Fruit fly (Drosophila melanogaster) whole organism, embryonic: ENCODE measurements around the gene CG18586.

Experiments used
- Bteb2 ChIP-seq: fragments of 200-800 bp; sonication (Bioruptor generic); optimal IDR thresholded peaks from 2 replicates; lab custom pipeline; 2016; ENCODE audit warnings: missing biosample characterization, missing genetic modification characterization
- CG11695 ChIP-seq: fragments of 200-800 bp; sonication (Bioruptor generic); IDR thresholded peaks from 3 replicates; pipeline ENCODE4 v1.3.6; 2022; ENCODE audit warnings: missing biosample characterization, missing genetic modification characterization
- CG12071 ChIP-seq: fragments of 200-800 bp; sonication (Bioruptor generic); optimal IDR thresholded peaks from 3 replicates; lab custom pipeline; 2018; ENCODE audit warnings: missing biosample characterization, mild to moderate bottlenecking, missing genetic modification characterization
- CG12299 ChIP-seq: fragments of 200-800 bp; sonication (Bioruptor generic); optimal IDR thresholded peaks from 2 replicates; lab custom pipeline; 2018; ENCODE audit warnings: missing biosample characterization, mild to moderate bottlenecking, missing genetic modification characterization
- CG13123 ChIP-seq: fragments of 200-800 bp; sonication (Bioruptor generic); optimal IDR thresholded peaks from 2 replicates; lab custom pipeline; 2016; ENCODE audit warnings: missing biosample characterization, missing genetic modification characterization
- CG14441 ChIP-seq: fragments of 200-800 bp; sonication (Bioruptor generic); IDR thresholded peaks from 2 replicates; pipeline ENCODE4 v1.3.6; 2022; ENCODE audit warnings: missing biosample characterization, missing genetic modification characterization
- CG15011 ChIP-seq: fragments of 200-800 bp; sonication (Bioruptor generic); optimal IDR thresholded peaks from 3 replicates; lab custom pipeline; 2018; ENCODE audit warnings: missing biosample characterization, mild to moderate bottlenecking, missing genetic modification characterization
- CG1647 ChIP-seq: fragments of 200-800 bp; sonication (Bioruptor generic); optimal IDR thresholded peaks from 3 replicates; lab custom pipeline; 2016; ENCODE audit warnings: missing biosample characterization, missing genetic modification characterization
- CG1792 ChIP-seq: fragments of 200-800 bp; sonication (Bioruptor generic); optimal IDR thresholded peaks from 2 replicates; lab custom pipeline; 2016; ENCODE audit warnings: missing biosample characterization, missing genetic modification characterization
- CG18262 ChIP-seq: fragments of 200-800 bp; optimal IDR thresholded peaks from 3 replicates; lab custom pipeline; 2019; ENCODE audit warnings: missing biosample characterization, mild to moderate bottlenecking, missing genetic modification characterization, moderate library complexity
- CG1832 ChIP-seq: fragments of 200-800 bp; sonication (Bioruptor generic); optimal IDR thresholded peaks from 2 replicates; lab custom pipeline; 2017; ENCODE audit warnings: missing biosample characterization, mild to moderate bottlenecking, missing genetic modification characterization, inconsistent platforms
- CG18764 ChIP-seq: fragments of 200-800 bp; sonication (Bioruptor generic); optimal IDR thresholded peaks from 3 replicates; lab custom pipeline; 2016; ENCODE audit warnings: missing biosample characterization, missing genetic modification characterization
- CG2712 ChIP-seq: fragments of 200-800 bp; optimal IDR thresholded peaks from 3 replicates; lab custom pipeline; 2019; ENCODE audit warnings: missing biosample characterization, mild to moderate bottlenecking, missing genetic modification characterization, moderate library complexity
- CG31441 ChIP-seq: fragments of 200-800 bp; sonication (Bioruptor generic); IDR thresholded peaks from 2 replicates; pipeline ENCODE4 v1.3.6; 2022; ENCODE audit warnings: missing biosample characterization, missing genetic modification characterization
- CG3407 ChIP-seq: fragments of 200-800 bp; sonication (Bioruptor generic); optimal IDR thresholded peaks from 2 replicates; lab custom pipeline; 2018; ENCODE audit warnings: missing biosample characterization, mild to moderate bottlenecking, missing genetic modification characterization
- CG34422 ChIP-seq: fragments of 200-800 bp; sonication (Bioruptor generic); IDR thresholded peaks from 3 replicates; pipeline ENCODE4 v1.3.6; 2022; ENCODE audit warnings: missing biosample characterization, missing genetic modification characterization
- CG3726 ChIP-seq: fragments of 200-800 bp; sonication (Bioruptor generic); IDR thresholded peaks from 3 replicates; pipeline ENCODE4, ENCODE4 v1.3.6; 2022; ENCODE audit warnings: missing biosample characterization, missing genetic modification characterization
- CG4360 ChIP-seq: fragments of 200-800 bp; sonication (Bioruptor generic); IDR thresholded peaks from 2 replicates; pipeline ENCODE4 v1.3.6; 2022; ENCODE audit warnings: missing biosample characterization, missing genetic modification characterization
- CG4730 ChIP-seq: fragments of 200-800 bp; sonication (Bioruptor generic); IDR thresholded peaks from 2 replicates; pipeline ENCODE4 v1.3.6; 2022; ENCODE audit warnings: missing biosample characterization, missing genetic modification characterization
- CG5180 ChIP-seq: fragments of 200-800 bp; sonication (Bioruptor generic); optimal IDR thresholded peaks from 3 replicates; lab custom pipeline; 2017; ENCODE audit warnings: missing biosample characterization, missing genetic modification characterization, mild to moderate bottlenecking, moderate library complexity, missing genetic modification reagents
- CG5953 ChIP-seq: fragments of 200-800 bp; sonication (Bioruptor generic); IDR thresholded peaks from 2 replicates; pipeline ENCODE4 v1.3.6; 2022; ENCODE audit warnings: missing biosample characterization, missing genetic modification characterization
- CG6683 ChIP-seq: fragments of 200-800 bp; sonication (Bioruptor generic); optimal IDR thresholded peaks from 2 replicates; lab custom pipeline; 2017; ENCODE audit warnings: missing biosample characterization, mild to moderate bottlenecking, missing genetic modification characterization, missing genetic modification reagents
- CG8359 ChIP-seq: fragments of 200-800 bp; sonication (Bioruptor generic); optimal IDR thresholded peaks from 2 replicates; lab custom pipeline; 2017; ENCODE audit warnings: missing biosample characterization, mild to moderate bottlenecking, missing genetic modification characterization, borderline replicate concordance
- CG9215 ChIP-seq: fragments of 200-800 bp; sonication (Bioruptor generic); IDR thresholded peaks from 2 replicates; pipeline ENCODE4 v1.3.6; 2022; ENCODE audit warnings: missing biosample characterization, missing genetic modification characterization
- CTCF ChIP-seq: fragments of 200-800 bp; sonication (Bioruptor generic); optimal IDR thresholded peaks from 2 replicates; lab custom pipeline; 2017; ENCODE audit warnings: missing biosample characterization, mild to moderate bottlenecking, missing genetic modification characterization, moderate library complexity
- Dbx ChIP-seq: fragments of 200-800 bp; sonication (Bioruptor generic); IDR thresholded peaks from 3 replicates; pipeline ENCODE4 v1.3.6; 2022; ENCODE audit warnings: missing biosample characterization, missing genetic modification characterization
- Dref ChIP-seq: fragments of 200-800 bp; sonication (Bioruptor generic); IDR thresholded peaks from 2 replicates; pipeline ENCODE4 v1.3.6; 2022; ENCODE audit warnings: missing biosample characterization, missing genetic modification characterization
- ERR ChIP-seq: fragments of 200-800 bp; sonication (Bioruptor generic); optimal IDR thresholded peaks from 2 replicates; lab custom pipeline; 2016; ENCODE audit warnings: missing biosample characterization, missing genetic modification characterization
- Hmr ChIP-seq: fragments of 200-800 bp; sonication (Bioruptor generic); optimal IDR thresholded peaks from 3 replicates; lab custom pipeline; 2017; ENCODE audit warnings: mild to moderate bottlenecking, missing biosample characterization, missing genetic modification reagents, missing genetic modification characterization
- Mad ChIP-seq: fragments of 200-800 bp; sonication (Bioruptor generic); optimal IDR thresholded peaks from 2 replicates; lab custom pipeline; 2016; ENCODE audit warnings: missing biosample characterization, missing genetic modification characterization
- NFAT ChIP-seq: fragments of 200-800 bp; sonication (Bioruptor generic); IDR thresholded peaks from 2 replicates; pipeline ENCODE4 v1.3.6; 2022; ENCODE audit warnings: missing biosample characterization, missing genetic modification characterization
- Pdp1 ChIP-seq, 2 experiments: fragments of 200-800 bp; sonication (Bioruptor generic); optimal IDR thresholded peaks; 3 replicates each; lab custom pipeline; 2016; ENCODE audit warnings: missing biosample characterization in 2 of 2, missing genetic modification characterization in 2 of 2, mild to moderate bottlenecking in 1 of 2, moderate library complexity in 1 of 2
- Six4 ChIP-seq: fragments of 200-800 bp; sonication (Bioruptor generic); optimal IDR thresholded peaks from 2 replicates; lab custom pipeline; 2016; ENCODE audit warnings: missing biosample characterization, missing genetic modification characterization
- Spps ChIP-seq: fragments of 200-800 bp; sonication (Bioruptor generic); optimal IDR thresholded peaks from 2 replicates; lab custom pipeline; 2018; ENCODE audit warnings: missing biosample characterization, mild to moderate bottlenecking, missing genetic modification characterization
- ash1 ChIP-seq: fragments of 200-800 bp; sonication (Bioruptor generic); optimal IDR thresholded peaks from 2 replicates; lab custom pipeline; 2018; ENCODE audit warnings: missing biosample characterization, mild to moderate bottlenecking, missing genetic modification characterization
- bcd ChIP-seq: fragments of 200-800 bp; sonication (Bioruptor generic); optimal IDR thresholded peaks from 2 replicates; lab custom pipeline; 2017; ENCODE audit warnings: missing biosample characterization, mild to moderate bottlenecking, missing genetic modification characterization
- br ChIP-seq: fragments of >200 bp; optimal IDR thresholded peaks from 2 replicates; lab custom pipeline; 2017
- btn ChIP-seq: fragments of 200-800 bp; sonication (Bioruptor generic); optimal IDR thresholded peaks from 2 replicates; lab custom pipeline; 2016; ENCODE audit warnings: missing biosample characterization, missing genetic modification characterization
- crc ChIP-seq: fragments of 200-800 bp; sonication (Bioruptor generic); optimal IDR thresholded peaks from 2 replicates; lab custom pipeline; 2016; ENCODE audit warnings: missing biosample characterization, missing genetic modification characterization
- gem ChIP-seq: fragments of 200-800 bp; sonication (Bioruptor generic); optimal IDR thresholded peaks from 2 replicates; lab custom pipeline; 2019; ENCODE audit warnings: missing biosample characterization, mild to moderate bottlenecking, missing genetic modification characterization, moderate library complexity
- h ChIP-seq: fragments of >200 bp; optimal IDR thresholded peaks from 2 replicates; lab custom pipeline; 2017
- ind ChIP-seq: fragments of 200-800 bp; sonication (Bioruptor generic); optimal IDR thresholded peaks from 3 replicates; lab custom pipeline; 2016; ENCODE audit warnings: missing biosample characterization, missing genetic modification characterization
- klu ChIP-seq: fragments of 200-800 bp; sonication (Bioruptor generic); IDR thresholded peaks from 2 replicates; pipeline ENCODE4 v1.3.6; 2022; ENCODE audit warnings: missing biosample characterization, missing genetic modification characterization
- knrl ChIP-seq: fragments of 200-800 bp; sonication (Bioruptor generic); IDR thresholded peaks from 3 replicates; pipeline ENCODE4 v1.3.6; 2022; ENCODE audit warnings: missing biosample characterization, missing genetic modification characterization; ENCODE audit not compliant: partially characterized antibody
- lab ChIP-seq: fragments of 200-800 bp; sonication (Bioruptor generic); optimal IDR thresholded peaks from 3 replicates; lab custom pipeline; 2017; ENCODE audit warnings: missing biosample characterization, missing genetic modification characterization, mild to moderate bottlenecking, moderate library complexity, missing genetic modification reagents
- lola ChIP-seq, 3 experiments: fragments of >200 bp in 2 of 3; fragments of 200-800 bp in 1 of 3; sonication (Bioruptor generic) in 1 of 3; optimal IDR thresholded peaks; 2 replicates each; lab custom pipeline; 2017 to 2019; ENCODE audit warnings: missing biosample characterization in 3 of 3, missing genetic modification characterization in 3 of 3, mild to moderate bottlenecking in 1 of 3, moderate library complexity in 1 of 3
- mld ChIP-seq: fragments of 200-800 bp; sonication (Bioruptor generic); IDR thresholded peaks from 3 replicates; pipeline ENCODE4 v1.3.6; 2022; ENCODE audit warnings: missing biosample characterization, missing genetic modification characterization; ENCODE audit not compliant: partially characterized antibody
- peb ChIP-seq: fragments of 200-800 bp; sonication (Bioruptor generic); IDR thresholded peaks from 2 replicates; pipeline ENCODE4 v1.3.6; 2022; ENCODE audit warnings: missing biosample characterization, missing genetic modification characterization
- pum ChIP-seq: fragments of 200-800 bp; sonication (Bioruptor generic); optimal IDR thresholded peaks from 2 replicates; lab custom pipeline; 2016; ENCODE audit warnings: missing biosample characterization, missing genetic modification characterization
- repo ChIP-seq: fragments of 200-800 bp; sonication (Bioruptor generic); optimal IDR thresholded peaks from 2 replicates; lab custom pipeline; 2016; ENCODE audit warnings: missing biosample characterization, missing genetic modification characterization
- sqz ChIP-seq: fragments of 200-800 bp; sonication (Bioruptor generic); optimal IDR thresholded peaks from 3 replicates; lab custom pipeline; 2018; ENCODE audit warnings: missing biosample characterization, mild to moderate bottlenecking, missing genetic modification characterization
- trh ChIP-seq: fragments of 200-800 bp; sonication (Bioruptor generic); optimal IDR thresholded peaks from 2 replicates; lab custom pipeline; 2016; ENCODE audit warnings: missing biosample characterization, missing genetic modification characterization
- zen ChIP-seq: fragments of 200-800 bp; sonication (Bioruptor generic); optimal IDR thresholded peaks from 3 replicates; lab custom pipeline; 2018; ENCODE audit warnings: missing biosample characterization, mild to moderate bottlenecking, missing genetic modification characterization, moderate library complexity

CG18586 gene

DNA sequence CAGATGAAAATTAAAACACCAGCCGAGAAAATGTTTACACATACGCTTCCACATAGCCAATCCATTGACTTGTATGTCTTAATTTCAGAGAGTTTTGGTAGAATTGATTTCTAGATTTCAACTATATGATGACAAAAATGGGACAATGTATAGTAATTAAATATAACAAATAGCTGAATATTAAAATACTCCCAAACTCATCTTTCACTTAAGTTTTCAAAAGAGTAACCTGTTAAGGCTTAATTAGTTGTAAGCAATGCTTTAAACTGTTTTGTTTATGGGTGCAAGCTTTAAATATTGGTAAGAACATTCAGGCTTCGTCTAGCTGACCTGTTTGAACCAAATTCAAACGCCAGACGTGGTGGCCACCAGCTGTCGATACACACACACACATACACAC is 44.4 kb upstream of the CG18586 start (continued):
- TF ChIP-seq Spps (tag; lab: Kevin White, UChicago) (no peak), CG14441 (GFP tag; lab: Robert Waterston, UW) (no peak), br (lab: Kevin White, UChicago) (no peak), ind (GFP tag; lab: Kevin White, UChicago) (peak; percentile 3), crc (no peak), CG3407 (GFP tag; lab: Kevin White, UChicago) (no peak), btn (GFP tag; lab: Kevin White, UChicago) (no peak), CTCF (GFP tag; lab: Kevin White, UChicago) (no peak), CG6683 (GFP tag; lab: Kevin White, UChicago) (no peak), ERR (GFP tag; lab: Kevin White, UChicago) (no peak), peb (GFP tag; lab: Robert Waterston, UW) (no peak), CG1832 (GFP tag; lab: Kevin White, UChicago) (no peak), CG18764 (GFP tag; lab: Kevin White, UChicago) (no peak), gem (tag; lab: Kevin White, UChicago) (peak; percentile 70), repo (GFP tag; lab: Kevin White, UChicago) (no peak), CG3726 (no peak), klu (GFP tag; lab: Robert Waterston, UW) (no peak), CG34422 (no peak), lab (GFP tag; lab: Kevin White, UChicago) (peak; percentile 18), CG1647 (GFP tag; lab: Kevin White, UChicago) (no peak), CG9215 (no peak), CG18262 (tag; lab: Kevin White, UChicago) (peak; percentile 57), Bteb2 (no peak), CG31441 (peak; percentile 49; the same call in 1 of the 2 replicates), CG4360 (GFP tag; lab: Robert Waterston, UW) (no peak), Mad (GFP tag; lab: Kevin White, UChicago) (no peak), CG11695 (GFP tag; lab: Robert Waterston, UW) (0 out of 3 replicates have a peak, but pooled peaks have one; percentile 11), knrl (GFP tag; lab: Robert Waterston, UW) (no peak), CG13123 (no peak), sqz (no peak), CG8359 (GFP tag; lab: Kevin White, UChicago) (no peak), ash1 (GFP tag; lab: Kevin White, UChicago) (no peak), NFAT (no peak), mld (GFP tag; lab: Robert Waterston, UW) (no peak), bcd (GFP tag; lab: Kevin White, UChicago) (peak; percentile 26), Dref (GFP tag; lab: Robert Waterston, UW) (no peak), CG5953 (no peak), Six4 (GFP tag; lab: Kevin White, UChicago) (no peak), CG4730 (no peak), CG12299 (tag; lab: Kevin White, UChicago) (no peak), Pdp1 (GFP tag; optimal IDR thresholded peaks at IDR 0.05; lab: Kevin White, UChicago) (no peak), h (no peak), Hmr (peak; percentile 26), trh (no peak), CG2712 (tag; lab: Kevin White, UChicago) (peak; percentile 24), CG5180 (no peak), CG12071 (GFP tag; lab: Kevin White, UChicago) (no peak), pum (no peak), Dbx (GFP tag; lab: Robert Waterston, UW) (no peak), CG1792 (no peak), zen (tag; lab: Kevin White, UChicago) (no peak), lola (GFP tag; optimal IDR thresholded peaks at IDR 0.05; lab: Kevin White, UChicago) (peak in 1 of 3 experiments; percentile 31), CG15011 (no peak)
